Worm (Caenorhabditis elegans) whole organism, mixed stage, embryonic: Measurements from ENCODE around the gene F32F2.4.

Source experiments
- ceh-39 ChIP-seq: fragments of 150-350 bp; optimal IDR thresholded peaks from 2 replicates; lab custom pipeline; 2014; ENCODE audit warnings: missing biosample characterization, missing genetic modification characterization
- ceh-43 ChIP-seq: fragments of 200-800 bp; sonication (Bioruptor generic); optimal IDR thresholded peaks from 2 replicates; lab custom pipeline; 2018; ENCODE audit warnings: mild to moderate bottlenecking, missing genetic modification characterization, moderate library complexity, missing compliant biosample characterization
- ces-1 ChIP-seq: fragments of 150-350 bp; optimal IDR thresholded peaks from 2 replicates; lab custom pipeline; 2014; ENCODE audit warnings: missing biosample characterization, missing genetic modification reagents, missing genetic modification characterization
- elt-1 ChIP-seq: sonication (generic microtip); optimal IDR thresholded peaks from 2 replicates; lab custom pipeline; 2017; ENCODE audit warnings: missing genetic modification characterization, mild to moderate bottlenecking, missing compliant biosample characterization, antibody characterized with exemption, moderate library complexity, borderline replicate concordance; ENCODE audit not compliant: insufficient read depth
- elt-3 ChIP-seq: fragments of 150-350 bp; optimal IDR thresholded peaks from 2 replicates; lab custom pipeline; 2014; ENCODE audit warnings: missing biosample characterization, missing genetic modification characterization
- lin-13 ChIP-seq: fragments of 150-350 bp; optimal IDR thresholded peaks from 2 replicates; lab custom pipeline; 2014; ENCODE audit warnings: missing biosample characterization, missing genetic modification characterization
- lin-32 ChIP-seq: fragments of 200-800 bp; sonication (Bioruptor generic); optimal IDR thresholded peaks from 2 replicates; lab custom pipeline; 2018; ENCODE audit warnings: mild to moderate bottlenecking, missing genetic modification characterization, missing compliant biosample characterization
- nhr-12 ChIP-seq: fragments of 150-350 bp; optimal IDR thresholded peaks from 2 replicates; lab custom pipeline; 2014; ENCODE audit warnings: missing biosample characterization, missing genetic modification characterization
- nhr-28 ChIP-seq: fragments of 150-350 bp; optimal IDR thresholded peaks from 2 replicates; lab custom pipeline; 2014; ENCODE audit warnings: missing biosample characterization, missing genetic modification characterization
- pha-4 ChIP-seq: fragments of 150-350 bp; optimal IDR thresholded peaks from 2 replicates; lab custom pipeline; 2018; ENCODE audit warnings: missing biosample characterization, missing genetic modification reagents, missing genetic modification characterization
- unc-39 ChIP-seq: fragments of 150-350 bp; optimal IDR thresholded peaks from 2 replicates; lab custom pipeline; 2014; ENCODE audit warnings: missing biosample characterization, missing genetic modification characterization
- unc-62 ChIP-seq: fragments of 150-350 bp; optimal IDR thresholded peaks from 2 replicates; lab custom pipeline; 2014; ENCODE audit warnings: missing biosample characterization, missing genetic modification reagents, missing genetic modification characterization
- zip-8 ChIP-seq: fragments of 150-350 bp; optimal IDR thresholded peaks from 2 replicates; lab custom pipeline; 2014; ENCODE audit warnings: missing biosample characterization, missing genetic modification characterization
- ztf-11 ChIP-seq: fragments of 150-350 bp; optimal IDR thresholded peaks from 2 replicates; lab custom pipeline; 2014; ENCODE audit warnings: missing biosample characterization, missing genetic modification characterization

ce11 chrV:13286525-13286924 is 10.5 kb downstream of the F32F2.4 start:
- TF ChIP-seq lin-32 (GFP tag; lab: Kevin White, UChicago) (no peak), pha-4 (no peak), elt-1 (tag; lab: Kevin White, UChicago) (no peak), zip-8 (tag; lab: Kevin White, UChicago) (no peak), ztf-11 (tag; lab: Kevin White, UChicago) (no peak), lin-13 (tag; lab: Kevin White, UChicago) (no peak), unc-39 (tag; lab: Kevin White, UChicago) (no peak), ces-1 (GFP tag; lab: Kevin White, UChicago) (no peak), unc-62 (GFP tag; lab: Kevin White, UChicago) (no peak), nhr-12 (no peak), ceh-43 (no peak), ceh-39 (tag; lab: Kevin White, UChicago) (no peak), nhr-28 (tag; lab: Kevin White, UChicago) (no peak), elt-3 (tag; lab: Kevin White, UChicago) (no peak)
